Worm (Caenorhabditis elegans) whole organism, L4 larva: Measurements from ENCODE around the gene unc-52.

Source experiments
- F26F4.8 ChIP-seq: fragments of 200-800 bp; sonication (Bioruptor generic); conservative IDR thresholded peaks from 2 replicates; pipeline ENCODE4 v1.3.6; 2022; ENCODE audit warnings: missing genetic modification characterization, missing compliant biosample characterization
- F37D6.2 ChIP-seq: sonication (generic microtip); optimal IDR thresholded peaks from 2 replicates; lab custom pipeline; 2016; ENCODE audit warnings: mild to moderate bottlenecking, missing genetic modification characterization, missing compliant biosample characterization
- F49E8.2 ChIP-seq: sonication (generic microtip); optimal IDR thresholded peaks from 2 replicates; lab custom pipeline; 2016; ENCODE audit warnings: missing compliant biosample characterization, mild to moderate bottlenecking, missing genetic modification characterization, borderline replicate concordance
- Y75B8A.6 ChIP-seq: fragments of 200-800 bp; sonication (Bioruptor generic); IDR thresholded peaks from 2 replicates; pipeline ENCODE4 v1.3.6; 2022; ENCODE audit warnings: missing genetic modification reagents, missing genetic modification characterization, missing compliant biosample characterization
- ZK337.2 ChIP-seq: fragments of 200-800 bp; sonication (Bioruptor generic); IDR thresholded peaks from 2 replicates; pipeline ENCODE4 v1.3.6; 2022; ENCODE audit warnings: missing genetic modification reagents, missing genetic modification characterization, missing compliant biosample characterization
- aha-1 ChIP-seq: fragments of 150-350 bp; peaks from one replicate; lab custom pipeline; 2014; ENCODE audit warnings: missing biosample characterization, missing genetic modification characterization
- attf-4 ChIP-seq: sonication (generic microtip); optimal IDR thresholded peaks from 3 replicates; lab custom pipeline; 2017; ENCODE audit warnings: missing biosample characterization, missing genetic modification characterization
- ceh-20 ChIP-seq: fragments of 200-800 bp; sonication (Bioruptor generic); IDR thresholded peaks from 2 replicates; pipeline ENCODE4 v1.3.6; 2022; ENCODE audit warnings: missing genetic modification reagents, missing genetic modification characterization, missing compliant biosample characterization
- cey-2 ChIP-seq: sonication (generic microtip); optimal IDR thresholded peaks from 3 replicates; lab custom pipeline; 2017; ENCODE audit warnings: missing genetic modification characterization, mild to moderate bottlenecking, missing compliant biosample characterization, antibody characterized with exemption, borderline replicate concordance; ENCODE audit not compliant: insufficient read depth
- daf-19 ChIP-seq: fragments of 200-800 bp; sonication (Bioruptor generic); conservative IDR thresholded peaks from 2 replicates; pipeline ENCODE4 v1.3.6; 2022; ENCODE audit warnings: missing genetic modification characterization, missing compliant biosample characterization
- dpl-1 ChIP-seq: fragments of 150-350 bp; optimal IDR thresholded peaks from 2 replicates; lab custom pipeline; 2014; ENCODE audit warnings: missing biosample characterization, missing genetic modification reagents, missing genetic modification characterization
- duxl-1 ChIP-seq: sonication (generic microtip); optimal IDR thresholded peaks from 2 replicates; lab custom pipeline; 2016; ENCODE audit warnings: mild to moderate bottlenecking, missing genetic modification characterization, moderate library complexity, missing compliant biosample characterization; ENCODE audit not compliant: poor library complexity
- dve-1 ChIP-seq: sonication (generic microtip); optimal IDR thresholded peaks from 2 replicates; lab custom pipeline; 2017; ENCODE audit warnings: antibody characterized with exemption, mild to moderate bottlenecking, missing genetic modification characterization, missing compliant biosample characterization; ENCODE audit not compliant: insufficient read depth
- fos-1 ChIP-seq: fragments of 150-350 bp; optimal IDR thresholded peaks from 2 replicates; lab custom pipeline; 2014; ENCODE audit warnings: missing biosample characterization, missing genetic modification characterization
- gei-8 ChIP-seq: fragments of 200-800 bp; sonication (Bioruptor generic); optimal IDR thresholded peaks from 2 replicates; lab custom pipeline; 2018; ENCODE audit warnings: mild to moderate bottlenecking, missing genetic modification characterization, missing compliant biosample characterization
- hlh-11 ChIP-seq: fragments of 200-800 bp; sonication (Bioruptor generic); optimal IDR thresholded peaks from 2 replicates; lab custom pipeline; 2018; ENCODE audit warnings: mild to moderate bottlenecking, missing genetic modification characterization, missing compliant biosample characterization
- lin-1 ChIP-seq: fragments of 200-800 bp; sonication (Bioruptor generic); IDR thresholded peaks from 2 replicates; pipeline ENCODE4 v1.3.6; 2022; ENCODE audit warnings: missing genetic modification reagents, missing genetic modification characterization, missing compliant biosample characterization
- lin-13 ChIP-seq: fragments of 150-350 bp; optimal IDR thresholded peaks from 2 replicates; lab custom pipeline; 2014; ENCODE audit warnings: missing biosample characterization, missing genetic modification reagents, missing genetic modification characterization
- lin-15B ChIP-seq: fragments of 150-350 bp; sonication (generic microtip); optimal IDR thresholded peaks from 3 replicates; lab custom pipeline; 2014; ENCODE audit warnings: missing biosample characterization, missing genetic modification characterization
- lin-39 ChIP-seq: fragments of 150-350 bp; optimal IDR thresholded peaks from 2 replicates; lab custom pipeline; 2014; ENCODE audit warnings: missing biosample characterization, missing genetic modification reagents, missing genetic modification characterization
- lir-3 ChIP-seq: sonication (generic microtip); optimal IDR thresholded peaks from 2 replicates; lab custom pipeline; 2016; ENCODE audit warnings: mild to moderate bottlenecking, missing genetic modification characterization, missing compliant biosample characterization
- lsy-2 ChIP-seq, 2 experiments: fragments of 150-350 bp in 1 of 2; sonication (generic microtip) in 1 of 2; optimal IDR thresholded peaks; 2 replicates each; lab custom pipeline; 2014 to 2017; ENCODE audit warnings: missing biosample characterization in 2 of 2, missing genetic modification characterization in 2 of 2
- madf-9 ChIP-seq: fragments of 200-800 bp; sonication (Bioruptor generic); conservative IDR thresholded peaks from 2 replicates; pipeline ENCODE4 v1.3.6; 2022; ENCODE audit warnings: missing genetic modification reagents, missing genetic modification characterization, missing compliant biosample characterization
- mdt-29 ChIP-seq: fragments of 200-800 bp; sonication (Bioruptor generic); IDR thresholded peaks from 2 replicates; pipeline ENCODE4 v1.3.6; 2022; ENCODE audit warnings: missing genetic modification reagents, missing genetic modification characterization, missing compliant biosample characterization
- mep-1 ChIP-seq: fragments of 150-350 bp; sonication (generic microtip); optimal IDR thresholded peaks from 3 replicates; lab custom pipeline; 2014; ENCODE audit warnings: missing biosample characterization, missing genetic modification characterization
- mxl-3 ChIP-seq: fragments of 200-800 bp; sonication (Bioruptor generic); optimal IDR thresholded peaks from 2 replicates; lab custom pipeline; 2018; ENCODE audit warnings: mild to moderate bottlenecking, missing genetic modification characterization, missing compliant biosample characterization
- nhr-10 ChIP-seq: fragments of 150-350 bp; optimal IDR thresholded peaks from 2 replicates; lab custom pipeline; 2014; ENCODE audit warnings: missing biosample characterization, missing genetic modification characterization
- nhr-11 ChIP-seq: fragments of 150-350 bp; optimal IDR thresholded peaks from 2 replicates; lab custom pipeline; 2014; ENCODE audit warnings: missing biosample characterization, missing genetic modification characterization
- nhr-111 ChIP-seq: fragments of 200-800 bp; sonication (Bioruptor generic); optimal IDR thresholded peaks from 2 replicates; lab custom pipeline; 2018; ENCODE audit warnings: mild to moderate bottlenecking, missing genetic modification characterization, missing compliant biosample characterization
- nhr-28 ChIP-seq: fragments of 150-350 bp; optimal IDR thresholded peaks from 2 replicates; lab custom pipeline; 2014; ENCODE audit warnings: missing biosample characterization, missing genetic modification characterization
- nhr-48 ChIP-seq: sonication (generic microtip); optimal IDR thresholded peaks from 2 replicates; lab custom pipeline; 2016; ENCODE audit warnings: mild to moderate bottlenecking, missing genetic modification characterization, missing compliant biosample characterization
- pqm-1 ChIP-seq: sonication (generic microtip); optimal IDR thresholded peaks from 2 replicates; lab custom pipeline; 2017; ENCODE audit warnings: missing biosample characterization, missing genetic modification characterization
- saeg-2 ChIP-seq: fragments of 200-800 bp; sonication (Bioruptor generic); IDR thresholded peaks from 2 replicates; pipeline ENCODE4 v1.3.6; 2022; ENCODE audit warnings: missing genetic modification reagents, missing genetic modification characterization, missing compliant biosample characterization
- sdz-12 ChIP-seq: fragments of 200-800 bp; sonication (Bioruptor generic); optimal IDR thresholded peaks from 2 replicates; lab custom pipeline; 2018; ENCODE audit warnings: mild to moderate bottlenecking, missing genetic modification characterization, missing compliant biosample characterization
- set-16 ChIP-seq: fragments of 200-800 bp; sonication (Bioruptor generic); IDR thresholded peaks from 2 replicates; pipeline ENCODE4 v1.3.6; 2022; ENCODE audit warnings: missing genetic modification reagents, missing genetic modification characterization, missing compliant biosample characterization
- tra-1 ChIP-seq: fragments of 200-800 bp; sonication (Bioruptor generic); IDR thresholded peaks from 2 replicates; pipeline ENCODE4 v1.3.6; 2022; ENCODE audit warnings: missing genetic modification reagents, missing genetic modification characterization, missing compliant biosample characterization
- unc-62 ChIP-seq, 3 experiments: fragments of 150-350 bp in 1 of 3; sonication (generic microtip); optimal IDR thresholded peaks in 2 of 3; peaks in 1 of 3; 1 replicate in 1 of 3; 2 replicates in 2 of 3; lab custom pipeline; 2014 to 2017; ENCODE audit warnings: missing biosample characterization in 3 of 3, missing genetic modification characterization in 3 of 3, missing genetic modification reagents in 3 of 3, missing genotype in 1 of 3
- zag-1 ChIP-seq: fragments of 150-350 bp; optimal IDR thresholded peaks from 2 replicates; lab custom pipeline; 2014; ENCODE audit warnings: missing biosample characterization, missing genetic modification characterization
- zfp-2 ChIP-seq: sonication (generic microtip); optimal IDR thresholded peaks from 2 replicates; lab custom pipeline; 2016; ENCODE audit warnings: mild to moderate bottlenecking, missing genetic modification characterization, missing compliant biosample characterization
- zip-2 ChIP-seq: fragments of 150-350 bp; optimal IDR thresholded peaks from 2 replicates; lab custom pipeline; 2014; ENCODE audit warnings: missing biosample characterization, missing genetic modification characterization
- ztf-11 ChIP-seq: fragments of 150-350 bp; optimal IDR thresholded peaks from 2 replicates; lab custom pipeline; 2014; ENCODE audit warnings: missing biosample characterization, missing genetic modification characterization

The unc-52 gene

ce11 chrII:14622758-14623157 is 61.5 kb downstream of the unc-52 start, which contains the start of gene mltn-10 (continued):
- no peak for TF ChIP-seq zfp-2 (tag; lab: Kevin White, UChicago)

- peak; percentile 94 for TF ChIP-seq aha-1
- TF ChIP-seq tra-1, result no peak
Observed at ce11 chrII:14620730-14621129, 63.5 kb downstream of the unc-52 start.

ce11 chrII:14619806-14620205 is 64.5 kb downstream of the unc-52 start:
- TF ChIP-seq F26F4.8, result no peak
- TF ChIP-seq lin-1, result no peak
- peak; percentile 10 for TF ChIP-seq hlh-11 (tag; lab: Kevin White, UChicago)
- peak in 1 of 2 experiments; percentile 4 for TF ChIP-seq unc-62 (GFP tag; optimal IDR thresholded peaks at IDR 0.05 in 1 of 2; lab: Kevin White, UChicago)
- no peak for TF ChIP-seq unc-62 (tag; optimal IDR thresholded peaks at IDR 0.05; lab: Kevin White, UChicago)
- no peak for TF ChIP-seq attf-4 (tag; lab: Kevin White, UChicago)
- TF ChIP-seq fos-1 (tag; lab: Kevin White, UChicago), result no peak
- no peak for TF ChIP-seq mep-1
- TF ChIP-seq, all 104 proteins: peak for 2

ce11 chrII:14618764-14619163 is 65.5 kb downstream of the unc-52 start:
- TF ChIP-seq nhr-28 (tag; lab: Kevin White, UChicago) (peak; percentile 20), lin-39 (tag; lab: Kevin White, UChicago) (no peak), unc-62 (GFP tag; optimal IDR thresholded peaks at IDR 0.05 in 1 of 2; lab: Kevin White, UChicago) (peak in 1 of 2 experiments; percentile 90), unc-62 (tag; optimal IDR thresholded peaks at IDR 0.05; lab: Kevin White, UChicago) (no peak)

ce11 chrII:14618158-14618557 is 66.1 kb downstream of the unc-52 start:
- TF ChIP-seq aha-1 (peak; percentile 97), ZK337.2 (GFP tag; lab: Robert Waterston, UW) (no peak)

ce11 chrII:14616927-14617326 is 67.3 kb downstream of the unc-52 start:
- TF ChIP-seq mxl-3 (GFP tag; lab: Kevin White, UChicago) (peak; percentile 43), lin-13 (no peak), ztf-11 (tag; lab: Kevin White, UChicago) (no peak), lin-15B (tag; lab: Kevin White, UChicago) (no peak), madf-9 (GFP tag; lab: Robert Waterston, UW) (peak; percentile 66; the same call in 1 of the 2 replicates), F49E8.2 (tag; lab: Kevin White, UChicago) (no peak), sdz-12 (GFP tag; lab: Kevin White, UChicago) (no peak), F26F4.8 (peak; percentile 82), ceh-20 (peak; percentile 64), lir-3 (tag; lab: Kevin White, UChicago) (peak; percentile 42), pqm-1 (no peak), set-16 (peak; percentile 20; the same call in 1 of the 2 replicates), dpl-1 (GFP tag; lab: Kevin White, UChicago) (no peak), nhr-10 (no peak), attf-4 (tag; lab: Kevin White, UChicago) (no peak), mep-1 (no peak), nhr-11 (no peak), nhr-48 (tag; lab: Kevin White, UChicago) (peak; percentile 48), dve-1 (tag; lab: Kevin White, UChicago) (peak; percentile 28), Y75B8A.6 (GFP tag; lab: Robert Waterston, UW) (no peak), zip-2 (tag; lab: Kevin White, UChicago) (no peak), zag-1 (tag; lab: Kevin White, UChicago) (no peak), duxl-1 (tag; lab: Kevin White, UChicago) (peak; percentile 81), cey-2 (no peak), gei-8 (peak; percentile 32), lin-39 (tag; lab: Kevin White, UChicago) (no peak), lsy-2 (tag; optimal IDR thresholded peaks at IDR 0.05; lab: Kevin White, UChicago) (peak in 1 of 2 experiments; percentile 15), saeg-2 (peak; percentile 86), nhr-111 (GFP tag; lab: Kevin White, UChicago) (peak; percentile 2), F37D6.2 (tag; lab: Kevin White, UChicago) (no peak), daf-19 (GFP tag; lab: Robert Waterston, UW) (peak; percentile 76; the same call in 1 of the 2 replicates), mdt-29 (GFP tag; lab: Robert Waterston, UW) (0 out of 2 replicates have a peak, but pooled peaks have one; percentile 54)
